Worm (Caenorhabditis elegans): ENCODE measurements around the gene pas-2.

ce11 chrV:10805934-10806333 is 35.8 kb downstream of the pas-2 start, which contains the start of gene prp-38:
- TF ChIP-seq aly-2 (tag; optimal IDR thresholded peaks at IDR 0.05) (no peak), zag-1 (tag; optimal IDR thresholded peaks at IDR 0.05) (no peak), ama-1 (optimal IDR thresholded peaks at IDR 0.05) (no peak), R02D3.7 (tag; optimal IDR thresholded peaks at IDR 0.05) (no peak), skn-1 (tag; optimal IDR thresholded peaks at IDR 0.05) (no peak), nhr-12 (tag; optimal IDR thresholded peaks at IDR 0.05) (no peak)

Data from whole organism, L3 larva.